Worm (Caenorhabditis elegans) whole organism, young adult: ENCODE data around the gene Y38E10A.35.

ENCODE experiments used
- B0261.1 ChIP-seq: sonication (generic microtip); optimal IDR thresholded peaks from 2 replicates; lab custom pipeline; 2016; ENCODE audit warnings: mild to moderate bottlenecking, missing genetic modification characterization, moderate library complexity, missing compliant biosample characterization
- C17E4.6 ChIP-seq: fragments of 200-800 bp; sonication (Bioruptor generic); IDR thresholded peaks from 2 replicates; pipeline ENCODE4 v1.3.6; 2022; ENCODE audit warnings: missing genetic modification reagents, missing genetic modification characterization, missing compliant biosample characterization
- F39B2.1 ChIP-seq: fragments of 200-800 bp; sonication (Bioruptor generic); IDR thresholded peaks from 2 replicates; pipeline ENCODE4 v1.3.6; 2022; ENCODE audit warnings: missing genetic modification reagents, missing genetic modification characterization, missing compliant biosample characterization
- F49E8.2 ChIP-seq: sonication (generic microtip); optimal IDR thresholded peaks from 3 replicates; lab custom pipeline; 2017; ENCODE audit warnings: missing genetic modification characterization, mild to moderate bottlenecking, missing compliant biosample characterization, antibody characterized with exemption, moderate library complexity; ENCODE audit not compliant: insufficient read depth
- F52B5.7 ChIP-seq: sonication (generic microtip); optimal IDR thresholded peaks from 2 replicates; lab custom pipeline; 2016; ENCODE audit warnings: mild to moderate bottlenecking, missing genetic modification characterization, missing compliant biosample characterization
- F55B11.4 ChIP-seq: sonication (generic microtip); optimal IDR thresholded peaks from 2 replicates; lab custom pipeline; 2016; ENCODE audit warnings: missing compliant biosample characterization, missing genetic modification characterization, borderline replicate concordance; ENCODE audit not compliant: insufficient read depth
- F57C9.4 ChIP-seq: sonication (generic microtip); optimal IDR thresholded peaks from 2 replicates; lab custom pipeline; 2017; ENCODE audit warnings: mild to moderate bottlenecking, missing genetic modification characterization, missing compliant biosample characterization
- K12H6.12 ChIP-seq: fragments of 200-800 bp; sonication (Bioruptor generic); optimal IDR thresholded peaks from 2 replicates; lab custom pipeline; 2018; ENCODE audit warnings: mild to moderate bottlenecking, missing genetic modification characterization, missing compliant biosample characterization
- T26A5.8 ChIP-seq: sonication (generic microtip); optimal IDR thresholded peaks from 2 replicates; lab custom pipeline; 2016; ENCODE audit warnings: missing genetic modification characterization, missing compliant biosample characterization
- Y53F4B.3 ChIP-seq: fragments of 200-800 bp; sonication (Bioruptor generic); IDR thresholded peaks from 2 replicates; pipeline ENCODE4 v1.3.6; 2022; ENCODE audit warnings: missing genetic modification reagents, missing genetic modification characterization, missing compliant biosample characterization
- Y79H2A.3 ChIP-seq: fragments of 200-800 bp; sonication (Bioruptor generic); conservative IDR thresholded peaks from 2 replicates; pipeline ENCODE4 v1.3.6; 2022; ENCODE audit warnings: missing genetic modification reagents, missing genetic modification characterization, missing compliant biosample characterization
- aptf-3 ChIP-seq: fragments of 200-800 bp; sonication (Bioruptor generic); IDR thresholded peaks from 2 replicates; pipeline ENCODE4 v1.3.6; 2022; ENCODE audit warnings: missing genetic modification characterization, missing compliant biosample characterization
- athp-1 ChIP-seq: sonication (generic microtip); optimal IDR thresholded peaks from 2 replicates; lab custom pipeline; 2017; ENCODE audit warnings: mild to moderate bottlenecking, missing genetic modification characterization, missing compliant biosample characterization
- attf-5 ChIP-seq: fragments of 200-800 bp; sonication (Bioruptor generic); optimal IDR thresholded peaks from 2 replicates; lab custom pipeline; 2018; ENCODE audit warnings: mild to moderate bottlenecking, missing genetic modification characterization, missing compliant biosample characterization
- ceh-27 ChIP-seq: fragments of 200-800 bp; sonication (Bioruptor generic); optimal IDR thresholded peaks from 2 replicates; lab custom pipeline; 2018; ENCODE audit warnings: mild to moderate bottlenecking, missing genetic modification characterization, moderate library complexity, missing compliant biosample characterization
- ceh-40 ChIP-seq: fragments of 200-800 bp; sonication (Bioruptor generic); IDR thresholded peaks from 2 replicates; pipeline ENCODE4 v1.3.6; 2022; ENCODE audit warnings: missing genetic modification characterization, missing compliant biosample characterization
- ceh-91 ChIP-seq: fragments of 200-800 bp; sonication (Bioruptor generic); IDR thresholded peaks from 2 replicates; pipeline ENCODE4 v1.3.6; 2022; ENCODE audit warnings: missing genetic modification reagents, missing genetic modification characterization, missing compliant biosample characterization
- chd-7 ChIP-seq: sonication (generic microtip); optimal IDR thresholded peaks from 2 replicates; lab custom pipeline; 2016; ENCODE audit warnings: mild to moderate bottlenecking, missing genetic modification characterization, moderate library complexity, missing compliant biosample characterization
- die-1 ChIP-seq: sonication (generic microtip); optimal IDR thresholded peaks from 2 replicates; lab custom pipeline; 2016; ENCODE audit warnings: missing genotype, mild to moderate bottlenecking, missing genetic modification characterization, missing compliant biosample characterization
- egrh-3 ChIP-seq: fragments of 200-800 bp; sonication (Bioruptor generic); IDR thresholded peaks from 2 replicates; pipeline ENCODE4 v1.3.6; 2022; ENCODE audit warnings: missing genetic modification reagents, missing genetic modification characterization, missing compliant biosample characterization
- ets-4 ChIP-seq: fragments of 200-800 bp; sonication (Bioruptor generic); optimal IDR thresholded peaks from 2 replicates; lab custom pipeline; 2018; ENCODE audit warnings: mild to moderate bottlenecking, missing genetic modification characterization, missing compliant biosample characterization
- him-1 ChIP-seq: sonication (generic microtip); optimal IDR thresholded peaks from 2 replicates; lab custom pipeline; 2016; ENCODE audit warnings: missing genotype, missing genetic modification reagents, missing genetic modification characterization, missing compliant biosample characterization
- hmg-1.2 ChIP-seq: fragments of 200-800 bp; sonication (Bioruptor generic); IDR thresholded peaks from 2 replicates; pipeline ENCODE4 v1.3.6; 2022; ENCODE audit warnings: missing genetic modification reagents, missing genetic modification characterization, missing compliant biosample characterization
- lin-40 ChIP-seq: sonication (generic microtip); optimal IDR thresholded peaks from 2 replicates; lab custom pipeline; 2016; ENCODE audit warnings: missing genetic modification characterization, mild to moderate bottlenecking, missing compliant biosample characterization, missing genotype, missing genetic modification reagents
- lin-54 ChIP-seq: fragments of 200-800 bp; sonication (Bioruptor generic); optimal IDR thresholded peaks from 2 replicates; lab custom pipeline; 2018; ENCODE audit warnings: mild to moderate bottlenecking, missing genetic modification characterization, missing compliant biosample characterization
- lir-1 ChIP-seq: fragments of 200-800 bp; sonication (Bioruptor generic); conservative IDR thresholded peaks from 2 replicates; pipeline ENCODE4 v1.3.6; 2022; ENCODE audit warnings: missing genetic modification reagents, missing genetic modification characterization, missing compliant biosample characterization
- lsl-1 ChIP-seq: fragments of 200-800 bp; sonication (Bioruptor generic); optimal IDR thresholded peaks from 2 replicates; lab custom pipeline; 2018; ENCODE audit warnings: mild to moderate bottlenecking, missing genetic modification characterization, moderate library complexity, missing compliant biosample characterization
- madf-8 ChIP-seq: fragments of 200-800 bp; sonication (Bioruptor generic); conservative IDR thresholded peaks from 2 replicates; pipeline ENCODE4 v1.3.6; 2022; ENCODE audit warnings: missing genetic modification reagents, missing genetic modification characterization, missing compliant biosample characterization
- mel-28 ChIP-seq: sonication (generic microtip); optimal IDR thresholded peaks from 2 replicates; lab custom pipeline; 2016; ENCODE audit warnings: borderline replicate concordance, mild to moderate bottlenecking, missing genetic modification characterization, missing compliant biosample characterization
- nfya-2 ChIP-seq: fragments of 200-800 bp; sonication (Bioruptor generic); IDR thresholded peaks from 2 replicates; pipeline ENCODE4 v1.3.6; 2022; ENCODE audit warnings: missing genetic modification reagents, missing genetic modification characterization, missing compliant biosample characterization
- nfyb-1 ChIP-seq: fragments of 200-800 bp; sonication (Bioruptor generic); IDR thresholded peaks from 2 replicates; pipeline ENCODE4 v1.3.6; 2022; ENCODE audit warnings: missing genetic modification reagents, missing genetic modification characterization, missing compliant biosample characterization
- nhr-120 ChIP-seq: fragments of 200-800 bp; sonication (Bioruptor generic); IDR thresholded peaks from 2 replicates; pipeline ENCODE4 v1.3.6; 2022; ENCODE audit warnings: missing genetic modification characterization, missing compliant biosample characterization
- nhr-27 ChIP-seq: fragments of 200-800 bp; sonication (Bioruptor generic); optimal IDR thresholded peaks from 2 replicates; lab custom pipeline; 2018; ENCODE audit warnings: mild to moderate bottlenecking, missing genetic modification characterization, moderate library complexity, missing compliant biosample characterization
- nhr-80 ChIP-seq: sonication (generic microtip); optimal IDR thresholded peaks from 2 replicates; lab custom pipeline; 2016; ENCODE audit warnings: missing genetic modification characterization, missing compliant biosample characterization
- nhr-90 ChIP-seq: sonication (generic microtip); optimal IDR thresholded peaks from 2 replicates; lab custom pipeline; 2016; ENCODE audit warnings: missing genotype, mild to moderate bottlenecking, missing genetic modification characterization, missing compliant biosample characterization
- rcor-1 ChIP-seq: fragments of 200-800 bp; sonication (Bioruptor generic); IDR thresholded peaks from 2 replicates; pipeline ENCODE4 v1.3.6; 2022; ENCODE audit warnings: missing genetic modification reagents, missing genetic modification characterization, missing compliant biosample characterization
- repo-1 ChIP-seq: sonication (generic microtip); optimal IDR thresholded peaks from 2 replicates; lab custom pipeline; 2017; ENCODE audit warnings: mild to moderate bottlenecking, missing genetic modification characterization, missing compliant biosample characterization
- snpc-1.1 ChIP-seq: sonication (generic microtip); optimal IDR thresholded peaks from 2 replicates; lab custom pipeline; 2017; ENCODE audit warnings: missing genetic modification characterization, mild to moderate bottlenecking, missing compliant biosample characterization, antibody characterized with exemption, moderate library complexity, missing genotype, missing genetic modification reagents; ENCODE audit not compliant: insufficient read depth
- somi-1 ChIP-seq: fragments of 200-800 bp; sonication (Bioruptor generic); optimal IDR thresholded peaks from 2 replicates; lab custom pipeline; 2018; ENCODE audit warnings: mild to moderate bottlenecking, missing genetic modification characterization, missing compliant biosample characterization
- tbx-9 ChIP-seq: sonication (generic microtip); optimal IDR thresholded peaks from 2 replicates; lab custom pipeline; 2016; ENCODE audit warnings: borderline replicate concordance, missing genetic modification characterization, inconsistent platforms, missing compliant biosample characterization
- ztf-22 ChIP-seq: fragments of 200-800 bp; sonication (Bioruptor generic); optimal IDR thresholded peaks from 2 replicates; lab custom pipeline; 2018; ENCODE audit warnings: mild to moderate bottlenecking, missing genetic modification characterization, moderate library complexity, missing compliant biosample characterization
- ztf-25 ChIP-seq: fragments of 200-800 bp; sonication (Bioruptor generic); IDR thresholded peaks from 2 replicates; pipeline ENCODE4 v1.3.6; 2022; ENCODE audit warnings: missing genetic modification reagents, missing genetic modification characterization, missing compliant biosample characterization
- ztf-28 ChIP-seq: fragments of 200-800 bp; sonication (Bioruptor generic); IDR thresholded peaks from 2 replicates; pipeline ENCODE4 v1.3.6; 2022; ENCODE audit warnings: missing genetic modification reagents, missing genetic modification characterization, missing compliant biosample characterization
- ztf-6 ChIP-seq: fragments of 200-800 bp; sonication (Bioruptor generic); IDR thresholded peaks from 2 replicates; pipeline ENCODE4 v1.3.6; 2022; ENCODE audit warnings: missing genetic modification reagents, missing genetic modification characterization, missing compliant biosample characterization

The Y38E10A.35 gene

DNA sequence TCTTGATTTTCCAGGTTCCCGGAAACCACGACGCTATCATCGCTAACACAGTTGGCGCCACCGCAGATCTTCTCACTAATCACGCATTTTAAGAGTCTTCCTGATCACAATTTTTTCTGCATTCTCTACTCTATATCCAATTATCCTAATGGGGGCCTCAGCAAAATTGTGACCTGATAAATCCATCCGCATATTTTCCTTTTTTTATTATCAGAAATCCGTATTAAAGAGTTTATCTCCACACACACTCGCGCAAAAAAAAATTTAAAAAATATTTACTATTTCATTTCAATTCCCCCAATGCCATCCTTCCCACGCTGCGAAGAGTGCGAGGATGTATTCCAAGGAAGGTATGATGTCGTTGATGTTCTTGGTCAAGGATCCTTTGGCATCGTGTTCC is 34.2 kb upstream of the Y38E10A.35 start, which contains the start of gene Y38E10A.8:
Gene Y38E10A.8, plus strand, starts transcription at position 301 of the 400 bp plus-strand sequence.
- TF ChIP-seq somi-1 (no peak), F55B11.4 (tag; lab: Kevin White, UChicago) (no peak), attf-5 (GFP tag; lab: Kevin White, UChicago) (no peak), aptf-3 (no peak), nhr-90 (tag; lab: Kevin White, UChicago) (no peak), Y53F4B.3 (no peak), lir-1 (no peak), chd-7 (tag; lab: Kevin White, UChicago) (no peak), athp-1 (no peak), lin-40 (tag; lab: Kevin White, UChicago) (no peak), hmg-1.2 (GFP tag; lab: Robert Waterston, UW) (no peak), nfyb-1 (GFP tag; lab: Robert Waterston, UW) (no peak), tbx-9 (tag; lab: Kevin White, UChicago) (no peak)

- no peak for TF ChIP-seq Y79H2A.3 (GFP tag; lab: Robert Waterston, UW)
- no peak for TF ChIP-seq him-1 (tag; lab: Kevin White, UChicago)
- no peak for TF ChIP-seq B0261.1 (tag; lab: Kevin White, UChicago)
- no peak for TF ChIP-seq ztf-22 (GFP tag; lab: Kevin White, UChicago)
- no peak for TF ChIP-seq nhr-80 (tag; lab: Kevin White, UChicago)
- TF ChIP-seq mel-28 (tag; lab: Kevin White, UChicago), result no peak
- TF ChIP-seq lsl-1 (GFP tag; lab: Kevin White, UChicago), result no peak
- no peak for TF ChIP-seq F49E8.2 (tag; lab: Kevin White, UChicago)
- TF ChIP-seq nhr-27, result no peak
- TF ChIP-seq F52B5.7 (tag; lab: Kevin White, UChicago), result no peak
- TF ChIP-seq ztf-6 (GFP tag; lab: Robert Waterston, UW), result no peak
- no peak for TF ChIP-seq nfya-2 (GFP tag; lab: Robert Waterston, UW)
- TF ChIP-seq chd-7 (tag; lab: Kevin White, UChicago), result no peak
- no peak for TF ChIP-seq nfyb-1 (GFP tag; lab: Robert Waterston, UW)
- TF ChIP-seq ceh-40, result no peak
- no peak for TF ChIP-seq die-1 (tag; lab: Kevin White, UChicago)
- no peak for TF ChIP-seq ceh-27
- TF ChIP-seq nhr-120 (GFP tag; lab: Robert Waterston, UW), result no peak
Observed at ce11 chrII:12606108-12606507, 33.4 kb upstream of the Y38E10A.35 start.

DNA sequence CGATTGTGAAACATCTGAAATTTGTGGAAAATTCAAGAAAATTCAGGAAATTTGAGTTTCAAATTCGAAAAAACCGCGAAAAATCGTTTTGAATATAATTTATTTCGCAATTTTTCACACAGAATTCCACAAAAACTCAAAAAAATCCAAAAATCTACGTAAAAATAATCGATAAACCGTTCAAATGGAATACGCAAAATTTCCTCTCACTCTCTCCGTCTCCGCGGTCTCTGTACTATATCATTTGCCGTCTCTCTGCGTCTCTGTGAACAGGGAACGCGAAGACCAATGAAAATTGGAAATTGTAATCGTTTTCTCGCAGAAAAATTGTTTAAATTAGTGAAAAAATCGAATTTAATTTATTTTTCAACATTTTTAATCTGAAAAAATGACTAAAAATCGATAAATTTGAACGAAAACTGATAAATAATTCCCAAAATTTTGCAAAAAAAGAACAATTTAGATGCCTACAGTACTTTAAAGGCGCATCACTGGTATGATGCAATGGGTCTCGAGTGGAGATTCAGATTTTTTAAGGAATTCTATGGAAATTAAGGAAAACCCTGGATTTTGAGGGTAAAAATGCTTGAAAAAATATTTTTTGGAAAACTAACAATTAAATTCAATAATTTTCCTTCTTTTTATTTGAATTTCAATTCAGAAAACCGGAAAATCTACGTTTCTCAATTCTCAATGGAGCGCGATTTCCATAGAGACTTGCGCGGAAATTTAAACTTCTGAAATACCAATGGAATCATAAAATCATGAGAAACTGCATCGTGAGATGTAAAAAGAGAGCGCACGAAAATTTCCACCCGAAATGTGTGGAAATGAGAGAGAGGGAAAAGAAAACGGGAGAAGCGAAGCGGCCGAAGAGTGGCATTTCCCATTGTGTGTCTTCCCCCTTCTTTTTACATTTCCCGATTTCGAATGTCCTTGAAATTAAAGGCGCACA is 31.3 kb upstream of the Y38E10A.35 start, which contains the start of the genes ceh-100 and lips-15:
Gene ceh-100, minus strand, starts transcription at position 14 of the 955 bp plus-strand sequence.
Gene lips-15, plus strand, starts transcription at position 720 of the 955 bp plus-strand sequence.
- no peak for TF ChIP-seq repo-1 (tag; lab: Kevin White, UChicago)
- TF ChIP-seq madf-8 (GFP tag; lab: Robert Waterston, UW), result 0 out of 2 replicates have a peak, but pooled peaks have one; percentile 12
- TF ChIP-seq nfyb-1 (GFP tag; lab: Robert Waterston, UW), result no peak
- peak; percentile 27 for TF ChIP-seq lin-54
- no peak for TF ChIP-seq egrh-3 (GFP tag; lab: Robert Waterston, UW)
- TF ChIP-seq C17E4.6 (GFP tag; lab: Robert Waterston, UW), result no peak
- TF ChIP-seq ztf-28, result no peak
- TF ChIP-seq hmg-1.2 (GFP tag; lab: Robert Waterston, UW), result peak; percentile 96
- no peak for TF ChIP-seq K12H6.12 (tag; lab: Kevin White, UChicago)
- TF ChIP-seq F55B11.4 (tag; lab: Kevin White, UChicago), result no peak
- no peak for TF ChIP-seq Y53F4B.3
- peak; percentile 84 for TF ChIP-seq lsl-1 (GFP tag; lab: Kevin White, UChicago)
- TF ChIP-seq T26A5.8 (tag; lab: Kevin White, UChicago), result no peak
- TF ChIP-seq ztf-25 (GFP tag; lab: Robert Waterston, UW), result no peak
- TF ChIP-seq ets-4 (GFP tag; lab: Kevin White, UChicago), result no peak
- no peak for TF ChIP-seq snpc-1.1 (tag; lab: Kevin White, UChicago)
- TF ChIP-seq rcor-1 (GFP tag; lab: Robert Waterston, UW), result no peak
- TF ChIP-seq ceh-91 (GFP tag; lab: Robert Waterston, UW), result 0 out of 2 replicates have a peak, but pooled peaks have one; percentile 17
- no peak for TF ChIP-seq F57C9.4
- TF ChIP-seq F39B2.1 (GFP tag; lab: Robert Waterston, UW), result no peak
